Worm (Caenorhabditis elegans): ENCODE results near the gene fbxl-5.

DNA sequence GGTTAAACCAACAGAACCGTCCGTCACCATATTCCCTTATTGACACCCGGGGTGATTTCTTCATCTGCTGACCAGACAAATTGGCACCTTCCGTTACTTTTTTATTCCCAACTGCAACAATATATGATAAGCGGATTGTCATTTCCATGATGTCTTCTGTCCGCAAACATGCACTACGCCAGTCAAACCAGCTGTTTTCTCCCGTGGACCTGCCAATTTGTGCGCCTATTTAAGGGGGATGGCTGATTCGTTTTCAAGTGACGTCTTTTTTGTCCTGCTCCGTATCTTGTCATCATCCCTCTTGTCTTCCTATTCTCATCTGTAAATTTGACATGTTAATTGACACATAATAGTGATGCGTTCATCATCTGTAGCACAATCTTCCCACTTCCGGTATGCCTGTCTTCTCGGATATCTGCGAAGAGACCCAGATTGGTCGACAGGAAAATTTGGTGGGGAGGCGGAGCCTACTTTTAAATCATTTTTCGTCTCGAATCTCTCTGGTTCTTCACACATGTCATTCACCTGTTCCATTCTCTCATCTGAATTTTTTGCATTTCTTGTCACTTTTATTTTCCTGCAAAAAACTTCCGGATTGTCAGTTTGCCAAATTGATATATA lies 5.4 kb downstream of the fbxl-5 start:
- TF ChIP-seq R02D3.7 (tag; optimal IDR thresholded peaks at IDR 0.05) (no peak), nhr-23 (tag; optimal IDR thresholded peaks at IDR 0.05) (no peak), skn-1 (tag; optimal IDR thresholded peaks at IDR 0.05) (no peak), lin-39 (tag; optimal IDR thresholded peaks at IDR 0.05) (no peak), ceh-28 (tag; optimal IDR thresholded peaks at IDR 0.05) (no peak), fkh-10 (GFP tag; optimal IDR thresholded peaks at IDR 0.05) (no peak)

Data from whole organism, L3 larva.